Worm (Caenorhabditis elegans): ENCODE measurements around the gene comt-3.
A peak's percentile ranks its signal among the peaks of the same experiment; 100 is the strongest.

comt-3 gene

ce11 chrV:2067419-2067818 is 10.1 kb downstream of the comt-3 start:
- TF ChIP-seq nhr-237 (tag; optimal IDR thresholded peaks at IDR 0.05) = no peak
- no peak for TF ChIP-seq pag-3 (tag; optimal IDR thresholded peaks at IDR 0.05; ENCODE audit: borderline replicate concordance, insufficient read depth)
- TF ChIP-seq jun-1 (tag; optimal IDR thresholded peaks at IDR 0.05) = no peak
- no peak for TF ChIP-seq unc-130 (tag; optimal IDR thresholded peaks at IDR 0.05)
- no peak for TF ChIP-seq zag-1 (tag; optimal IDR thresholded peaks at IDR 0.05)
- no peak for TF ChIP-seq aha-1 (tag; optimal IDR thresholded peaks at IDR 0.05)
- TF ChIP-seq fkh-4 (tag; optimal IDR thresholded peaks at IDR 0.05; ENCODE audit: borderline replicate concordance) = no peak
- no peak for TF ChIP-seq fkh-10 (GFP tag; optimal IDR thresholded peaks at IDR 0.05)
- TF ChIP-seq hlh-17 (GFP tag; optimal IDR thresholded peaks at IDR 0.05; ENCODE audit: borderline replicate concordance) = no peak
- TF ChIP-seq unc-30 (tag; optimal IDR thresholded peaks at IDR 0.05) = no peak
- no peak for TF ChIP-seq pax-3 (tag; optimal IDR thresholded peaks at IDR 0.05)
- TF ChIP-seq unc-98 (GFP tag; IDR thresholded peaks at IDR 0.05) = no peak
- no peak for TF ChIP-seq nhr-76 (tag; optimal IDR thresholded peaks at IDR 0.05)
- TF ChIP-seq lir-3 (tag; optimal IDR thresholded peaks at IDR 0.05; ENCODE audit: poor library complexity) = no peak
- no peak for TF ChIP-seq unc-62 (GFP tag; optimal IDR thresholded peaks at IDR 0.05)
- TF ChIP-seq ztf-4 (tag; optimal IDR thresholded peaks at IDR 0.05) = no peak
- TF ChIP-seq mdl-1 (tag; optimal IDR thresholded peaks at IDR 0.05) = no peak

ce11 chrV:2067985-2068499 is 10.7 kb downstream of the comt-3 start, which contains the start of gene lbp-9:
Gene lbp-9 (plus strand): TSS chrV:2068449.
- TF ChIP-seq blmp-1 (tag; optimal IDR thresholded peaks at IDR 0.05) = peak; percentile 36
- peak; percentile 80 for TF ChIP-seq nhr-71 (tag; optimal IDR thresholded peaks at IDR 0.05)
- TF ChIP-seq hlh-4 (tag; optimal IDR thresholded peaks at IDR 0.05) = no peak
- peak; percentile 88 for TF ChIP-seq nhr-20 (tag; optimal IDR thresholded peaks at IDR 0.05)
- peak; percentile 43 for TF ChIP-seq nhr-90 (tag; optimal IDR thresholded peaks at IDR 0.05; ENCODE audit: poor library complexity)
- no peak for TF ChIP-seq nhr-76 (tag; optimal IDR thresholded peaks at IDR 0.05)
- peak; percentile 21 for TF ChIP-seq ztf-4 (tag; optimal IDR thresholded peaks at IDR 0.05)
- TF ChIP-seq dpl-1 (GFP tag; optimal IDR thresholded peaks at IDR 0.05) = peak in 2 of 3 experiments; percentile 6 to 50
- peak; percentile 15 for TF ChIP-seq C04F5.9 (tag; optimal IDR thresholded peaks at IDR 0.05)
- TF ChIP-seq lin-14 (GFP tag; optimal IDR thresholded peaks at IDR 0.05) = peak; percentile 99
- peak; percentile 10 for TF ChIP-seq rnt-1 (tag; optimal IDR thresholded peaks at IDR 0.05)
- TF ChIP-seq nhr-85 (tag) = peak; percentile 91
- peak; percentile 89 for TF ChIP-seq mep-1 (tag; optimal IDR thresholded peaks at IDR 0.05)
- peak; percentile 15 to 34 for TF ChIP-seq lsy-2 (tag; optimal IDR thresholded peaks at IDR 0.05)
- no peak for TF ChIP-seq fkh-10 (GFP tag; optimal IDR thresholded peaks at IDR 0.05)
- peak; percentile 28 for TF ChIP-seq lin-13 (GFP tag; optimal IDR thresholded peaks at IDR 0.05)
- TF ChIP-seq xbp-1 (tag; optimal IDR thresholded peaks at IDR 0.05) = peak; percentile 35
- peak; percentile 74 for TF ChIP-seq skn-1 (tag; optimal IDR thresholded peaks at IDR 0.05)
- TF ChIP-seq nhr-77 (tag; optimal IDR thresholded peaks at IDR 0.05) = no peak
- TF ChIP-seq tbx-2 (tag; optimal IDR thresholded peaks at IDR 0.05) = peak; percentile 23
- peak; percentile 12 to 35 for TF ChIP-seq efl-1 (optimal IDR thresholded peaks at IDR 0.05)
- TF ChIP-seq efl-1 (GFP tag; optimal IDR thresholded peaks at IDR 0.05 in 1 of 2) = peak; percentile 36 to 82
- TF ChIP-seq jun-1 (tag; optimal IDR thresholded peaks at IDR 0.05) = no peak
- no peak for TF ChIP-seq unc-86 (tag; optimal IDR thresholded peaks at IDR 0.05)
- TF ChIP-seq swsn-7 (tag; optimal IDR thresholded peaks at IDR 0.05) = peak; percentile 40
- no peak for TF ChIP-seq Y116A8C.19 (tag; optimal IDR thresholded peaks at IDR 0.05; ENCODE audit: borderline replicate concordance)
- peak; percentile 37; the same call in 1 of the 2 replicates for TF ChIP-seq nhr-19 (GFP tag; conservative IDR thresholded peaks at IDR 0.05)
- no peak for TF ChIP-seq vab-15 (tag; optimal IDR thresholded peaks at IDR 0.05)
- TF ChIP-seq lin-35 (GFP tag; optimal IDR thresholded peaks at IDR 0.05) = peak; percentile 42 to 69
- peak; percentile 25 for TF ChIP-seq irx-1 (tag; optimal IDR thresholded peaks at IDR 0.05)
- TF ChIP-seq mdl-1 (tag; optimal IDR thresholded peaks at IDR 0.05) = peak in 1 of 2 experiments; percentile 81
- peak; percentile 80 for TF ChIP-seq snu-23 (GFP tag; optimal IDR thresholded peaks at IDR 0.05)
- TF ChIP-seq ceh-82 (tag; optimal IDR thresholded peaks at IDR 0.05) = peak in 1 of 3 experiments; percentile 31
- peak; percentile 41 for TF ChIP-seq nhr-47 (tag; optimal IDR thresholded peaks at IDR 0.05)

Measured in whole organism, L1 larva.